Fruit fly (Drosophila melanogaster) whole organism, embryonic: Measurements from ENCODE around the gene CG43273.

ENCODE experiments used
- BEAF-32 ChIP-seq: fragments of 200-800 bp; sonication (Bioruptor generic); optimal IDR thresholded peaks from 3 replicates; lab custom pipeline; 2017; ENCODE audit warnings: missing biosample characterization, missing genetic modification characterization, mild to moderate bottlenecking, moderate library complexity, missing genetic modification reagents
- Bgb ChIP-seq: fragments of 200-800 bp; sonication (Bioruptor generic); IDR thresholded peaks from 2 replicates; pipeline ENCODE4 v1.3.6; 2022; ENCODE audit warnings: missing biosample characterization, missing genetic modification characterization; ENCODE audit not compliant: partially characterized antibody
- CG10274 ChIP-seq: fragments of 200-800 bp; sonication (Bioruptor generic); optimal IDR thresholded peaks from 3 replicates; lab custom pipeline; 2017; ENCODE audit warnings: missing biosample characterization, mild to moderate bottlenecking, missing genetic modification characterization
- CG11504 ChIP-seq: fragments of 200-800 bp; sonication (Bioruptor generic); optimal IDR thresholded peaks from 3 replicates; lab custom pipeline; 2019; ENCODE audit warnings: missing biosample characterization, mild to moderate bottlenecking, missing genetic modification characterization, moderate library complexity
- CG12155 ChIP-seq: fragments of 200-800 bp; sonication (Bioruptor generic); optimal IDR thresholded peaks from 3 replicates; lab custom pipeline; 2016; ENCODE audit warnings: missing biosample characterization, missing genetic modification characterization
- CG1233 ChIP-seq: fragments of 200-800 bp; sonication (Bioruptor generic); optimal IDR thresholded peaks from 4 replicates; lab custom pipeline; 2018; ENCODE audit warnings: missing biosample characterization, mild to moderate bottlenecking, missing genetic modification characterization
- CG12744 ChIP-seq: fragments of 200-800 bp; sonication (Bioruptor generic); optimal IDR thresholded peaks from 2 replicates; lab custom pipeline; 2016; ENCODE audit warnings: missing biosample characterization, missing genetic modification characterization
- CG14050 ChIP-seq: fragments of 200-800 bp; sonication (Bioruptor generic); IDR thresholded peaks from 3 replicates; pipeline ENCODE4 v1.3.6; 2022; ENCODE audit warnings: missing biosample characterization, missing genetic modification characterization
- CG14667 ChIP-seq: fragments of 200-800 bp; sonication (Bioruptor generic); IDR thresholded peaks from 2 replicates; pipeline ENCODE4 v1.3.6; 2022; ENCODE audit warnings: missing biosample characterization, missing genetic modification characterization
- CG15514 ChIP-seq: fragments of 200-800 bp; sonication (Bioruptor generic); optimal IDR thresholded peaks from 3 replicates; lab custom pipeline; 2017; ENCODE audit warnings: missing biosample characterization, missing genetic modification characterization, mild to moderate bottlenecking, moderate library complexity, missing genetic modification reagents
- CG15601 ChIP-seq: fragments of 200-800 bp; sonication (Bioruptor generic); optimal IDR thresholded peaks from 3 replicates; lab custom pipeline; 2019; ENCODE audit warnings: missing biosample characterization, mild to moderate bottlenecking, missing genetic modification characterization, moderate library complexity
- CG15696 ChIP-seq: fragments of 200-800 bp; sonication (Bioruptor generic); optimal IDR thresholded peaks from 2 replicates; lab custom pipeline; 2019; ENCODE audit warnings: missing biosample characterization, mild to moderate bottlenecking, missing genetic modification characterization, moderate library complexity
- CG1602 ChIP-seq: fragments of 200-800 bp; sonication (Bioruptor generic); optimal IDR thresholded peaks from 3 replicates; lab custom pipeline; 2016; ENCODE audit warnings: missing biosample characterization, missing genetic modification characterization
- CG17568 ChIP-seq: fragments of 200-800 bp; sonication (Bioruptor generic); optimal IDR thresholded peaks from 2 replicates; lab custom pipeline; 2018; ENCODE audit warnings: missing biosample characterization, mild to moderate bottlenecking, missing genetic modification characterization, moderate library complexity
- CG1832 ChIP-seq: fragments of 200-800 bp; sonication (Bioruptor generic); optimal IDR thresholded peaks from 2 replicates; lab custom pipeline; 2017; ENCODE audit warnings: missing biosample characterization, mild to moderate bottlenecking, missing genetic modification characterization, inconsistent platforms
- CG2129 ChIP-seq: fragments of 200-800 bp; sonication (Bioruptor generic); IDR thresholded peaks from 2 replicates; pipeline ENCODE4 v1.3.6; 2022; ENCODE audit warnings: missing biosample characterization, missing genetic modification characterization; ENCODE audit not compliant: partially characterized antibody
- CG2199 ChIP-seq: fragments of 200-800 bp; sonication (Bioruptor generic); IDR thresholded peaks from 3 replicates; pipeline ENCODE4 v1.3.6; 2022; ENCODE audit warnings: missing biosample characterization, missing genetic modification characterization
- CG33213 ChIP-seq: fragments of 200-800 bp; sonication (Bioruptor generic); optimal IDR thresholded peaks from 3 replicates; lab custom pipeline; 2016; ENCODE audit warnings: missing biosample characterization, missing genetic modification characterization
- CG3838 ChIP-seq: fragments of 200-800 bp; sonication (Bioruptor generic); optimal IDR thresholded peaks from 3 replicates; lab custom pipeline; 2016; ENCODE audit warnings: missing biosample characterization, missing genetic modification characterization
- CG4820 ChIP-seq: fragments of 200-800 bp; sonication (Bioruptor generic); optimal IDR thresholded peaks from 3 replicates; lab custom pipeline; 2016; ENCODE audit warnings: missing biosample characterization, missing genetic modification characterization
- CG9437 ChIP-seq: fragments of 200-800 bp; sonication (Bioruptor generic); optimal IDR thresholded peaks from 2 replicates; lab custom pipeline; 2018; ENCODE audit warnings: missing biosample characterization, mild to moderate bottlenecking, missing genetic modification characterization
- CG9876 ChIP-seq: fragments of 200-800 bp; sonication (Bioruptor generic); optimal IDR thresholded peaks from 2 replicates; lab custom pipeline; 2016; ENCODE audit warnings: missing biosample characterization, missing genetic modification characterization
- Eip74EF ChIP-seq, 2 experiments: fragments of 200-800 bp in 1 of 2; fragments of >200 bp in 1 of 2; sonication (Bioruptor generic) in 1 of 2; optimal IDR thresholded peaks; 2 replicates each; lab custom pipeline; 2017 to 2019; ENCODE audit warnings: missing biosample characterization in 2 of 2, missing genetic modification characterization in 2 of 2, mild to moderate bottlenecking in 1 of 2, moderate library complexity in 1 of 2
- Ets97D ChIP-seq: fragments of 200-800 bp; sonication (Bioruptor generic); optimal IDR thresholded peaks from 3 replicates; lab custom pipeline; 2016; ENCODE audit warnings: missing biosample characterization, missing genetic modification characterization
- Hey ChIP-seq: fragments of 200-800 bp; sonication (Bioruptor generic); optimal IDR thresholded peaks from 3 replicates; lab custom pipeline; 2018; ENCODE audit warnings: missing biosample characterization, mild to moderate bottlenecking, missing genetic modification characterization
- Hr78 ChIP-seq, 2 experiments: fragments of 200-800 bp in 1 of 2; fragments of >200 bp in 1 of 2; sonication (Bioruptor generic) in 1 of 2; optimal IDR thresholded peaks; 2 replicates each; lab custom pipeline; 2017 to 2019; ENCODE audit warnings: missing biosample characterization in 2 of 2, missing genetic modification characterization in 2 of 2, mild to moderate bottlenecking in 1 of 2, moderate library complexity in 1 of 2
- MESR4 ChIP-seq: fragments of 200-800 bp; sonication (Bioruptor generic); optimal IDR thresholded peaks from 2 replicates; lab custom pipeline; 2018; ENCODE audit warnings: missing biosample characterization, mild to moderate bottlenecking, missing genetic modification characterization, moderate library complexity
- Mes4 ChIP-seq: fragments of 200-800 bp; sonication (Bioruptor generic); optimal IDR thresholded peaks from 2 replicates; lab custom pipeline; 2016; ENCODE audit warnings: missing biosample characterization, missing genetic modification characterization
- NC2β ChIP-seq: fragments of 200-800 bp; sonication (Bioruptor generic); optimal IDR thresholded peaks from 2 replicates; lab custom pipeline; 2016; ENCODE audit warnings: missing biosample characterization, missing genetic modification characterization
- Pdp1 ChIP-seq, 2 experiments: fragments of 200-800 bp; sonication (Bioruptor generic); optimal IDR thresholded peaks; 3 replicates each; lab custom pipeline; 2016; ENCODE audit warnings: missing biosample characterization in 2 of 2, missing genetic modification characterization in 2 of 2, mild to moderate bottlenecking in 1 of 2, moderate library complexity in 1 of 2
- Ravus ChIP-seq: fragments of 200-800 bp; sonication (Bioruptor generic); IDR thresholded peaks from 2 replicates; pipeline ENCODE4 v1.3.6; 2022; ENCODE audit warnings: missing biosample characterization, missing genetic modification characterization
- Xrp1 ChIP-seq: fragments of 200-800 bp; sonication (Bioruptor generic); IDR thresholded peaks from 2 replicates; pipeline ENCODE4 v1.3.6; 2022; ENCODE audit warnings: missing biosample characterization, missing genetic modification characterization
- ara ChIP-seq: fragments of 200-800 bp; sonication (Bioruptor generic); IDR thresholded peaks from 2 replicates; pipeline ENCODE4 v1.3.6; 2022; ENCODE audit warnings: missing biosample characterization, missing genetic modification characterization
- az2 ChIP-seq: fragments of 200-800 bp; sonication (Bioruptor generic); optimal IDR thresholded peaks from 3 replicates; lab custom pipeline; 2016; ENCODE audit warnings: missing biosample characterization, missing genetic modification characterization
- ci ChIP-seq: fragments of 200-800 bp; sonication (Bioruptor generic); IDR thresholded peaks from 3 replicates; pipeline ENCODE4 v1.3.6; 2022; ENCODE audit warnings: missing biosample characterization, missing genetic modification characterization
- dimm ChIP-seq: fragments of 200-800 bp; sonication (Bioruptor generic); IDR thresholded peaks from 2 replicates; pipeline ENCODE4 v1.3.6; 2022; ENCODE audit warnings: missing biosample characterization, missing genetic modification characterization
- en ChIP-seq: fragments of 200-800 bp; sonication (Bioruptor generic); optimal IDR thresholded peaks from 2 replicates; lab custom pipeline; 2016; ENCODE audit warnings: missing biosample characterization, missing genetic modification characterization
- eve ChIP-seq, 2 experiments: fragments of >200 bp; optimal IDR thresholded peaks; 2 replicates each; lab custom pipeline; 2017; ENCODE audit warnings: missing biosample characterization in 2 of 2, missing genetic modification characterization in 2 of 2
- ewg ChIP-seq: fragments of 200-800 bp; sonication (Bioruptor generic); optimal IDR thresholded peaks from 3 replicates; lab custom pipeline; 2017; ENCODE audit warnings: mild to moderate bottlenecking, missing biosample characterization, missing genetic modification reagents, missing genetic modification characterization
- eyg ChIP-seq: fragments of 200-800 bp; sonication (Bioruptor generic); optimal IDR thresholded peaks from 3 replicates; lab custom pipeline; 2016; ENCODE audit warnings: missing biosample characterization, missing genetic modification characterization
- gfzf ChIP-seq: fragments of 200-800 bp; sonication (Bioruptor generic); optimal IDR thresholded peaks from 2 replicates; lab custom pipeline; 2016; ENCODE audit warnings: missing biosample characterization, mild to moderate bottlenecking, missing genetic modification characterization, moderate library complexity
- kah ChIP-seq: fragments of 200-800 bp; sonication (Bioruptor generic); optimal IDR thresholded peaks from 2 replicates; lab custom pipeline; 2018; ENCODE audit warnings: missing biosample characterization, mild to moderate bottlenecking, missing genetic modification characterization
- kni ChIP-seq: fragments of 200-800 bp; sonication (Bioruptor generic); optimal IDR thresholded peaks from 3 replicates; lab custom pipeline; 2017; ENCODE audit warnings: mild to moderate bottlenecking, missing biosample characterization, missing genetic modification reagents, missing genetic modification characterization
- luna ChIP-seq: fragments of 200-800 bp; sonication (Bioruptor generic); optimal IDR thresholded peaks from 2 replicates; lab custom pipeline; 2016; ENCODE audit warnings: missing biosample characterization, missing genetic modification characterization
- phol ChIP-seq: fragments of 200-800 bp; sonication (Bioruptor generic); optimal IDR thresholded peaks from 3 replicates; lab custom pipeline; 2018; ENCODE audit warnings: missing biosample characterization, mild to moderate bottlenecking, missing genetic modification characterization, moderate library complexity
- run ChIP-seq: fragments of 200-800 bp; sonication (Bioruptor generic); optimal IDR thresholded peaks from 3 replicates; lab custom pipeline; 2018; ENCODE audit warnings: missing biosample characterization, mild to moderate bottlenecking, missing genetic modification characterization
- stc ChIP-seq: fragments of 200-800 bp; sonication (Bioruptor generic); IDR thresholded peaks from 2 replicates; pipeline ENCODE4 v1.3.6; 2022; ENCODE audit warnings: missing biosample characterization, missing genetic modification characterization
- trem ChIP-seq: fragments of 200-800 bp; optimal IDR thresholded peaks from 3 replicates; lab custom pipeline; 2019; ENCODE audit warnings: missing biosample characterization, mild to moderate bottlenecking, missing genetic modification characterization, moderate library complexity
- ttk ChIP-seq: fragments of 200-800 bp; sonication (Bioruptor generic); IDR thresholded peaks from 2 replicates; pipeline ENCODE4 v2.1.2; 2022; ENCODE audit warnings: missing biosample characterization, missing genetic modification characterization

CG43273 gene

dm6 chr3R:24809576-24810279, 20.4 kb upstream of the CG43273 start (continued):
- TF ChIP-seq CG15696 (tag; lab: Kevin White, UChicago) (peak; percentile 54), CG4820 (no peak), CG9876 (GFP tag; lab: Kevin White, UChicago) (no peak), CG12155 (GFP tag; lab: Kevin White, UChicago) (no peak), stc (GFP tag; lab: Robert Waterston, UW) (no peak), gfzf (GFP tag; lab: Kevin White, UChicago) (no peak), az2 (GFP tag; lab: Kevin White, UChicago) (no peak), phol (tag; lab: Kevin White, UChicago) (no peak), Ets97D (GFP tag; lab: Kevin White, UChicago) (no peak), trem (tag; lab: Kevin White, UChicago) (peak; percentile 30), ara (GFP tag; lab: Robert Waterston, UW) (no peak), Bgb (GFP tag; lab: Robert Waterston, UW) (no peak), ci (GFP tag; lab: Robert Waterston, UW) (0 out of 3 replicates have a peak, but pooled peaks have one; percentile 37), MESR4 (GFP tag; lab: Kevin White, UChicago) (no peak), en (GFP tag; lab: Kevin White, UChicago) (no peak), Xrp1 (GFP tag; lab: Robert Waterston, UW) (no peak; the same call in 1 of the 2 replicates), Ravus (GFP tag; lab: Robert Waterston, UW) (no peak), ttk (GFP tag; lab: Robert Waterston, UW) (no peak), BEAF-32 (GFP tag; lab: Kevin White, UChicago) (no peak), luna (GFP tag; lab: Kevin White, UChicago) (no peak), CG10274 (GFP tag; lab: Kevin White, UChicago) (peak; percentile 25), CG12744 (peak; percentile 10), eyg (GFP tag; lab: Kevin White, UChicago) (peak; percentile 14), CG33213 (GFP tag; lab: Kevin White, UChicago) (peak; percentile 41), CG9437 (GFP tag; lab: Kevin White, UChicago) (no peak), run (tag; lab: Kevin White, UChicago) (peak; percentile 52), Eip74EF (GFP tag; optimal IDR thresholded peaks at IDR 0.05; lab: Kevin White, UChicago) (peak in 1 of 2 experiments; percentile 28), Hey (tag; lab: Kevin White, UChicago) (no peak), Pdp1 (GFP tag; optimal IDR thresholded peaks at IDR 0.05; lab: Kevin White, UChicago) (peak in 1 of 2 experiments; percentile 71), CG1602 (GFP tag; lab: Kevin White, UChicago) (no peak), CG3838 (GFP tag; lab: Kevin White, UChicago) (peak; percentile 37), Hr78 (GFP tag; optimal IDR thresholded peaks at IDR 0.05; lab: Kevin White, UChicago) (peak in 1 of 2 experiments; percentile 33), CG14050 (GFP tag; lab: Robert Waterston, UW) (no peak), CG11504 (tag; lab: Kevin White, UChicago) (no peak), CG1233 (GFP tag; lab: Kevin White, UChicago) (peak; percentile 74), kni (peak; percentile 62), CG15514 (GFP tag; lab: Kevin White, UChicago) (peak; percentile 74), kah (no peak), CG2129 (no peak), CG17568 (no peak), CG1832 (GFP tag; lab: Kevin White, UChicago) (no peak), dimm (GFP tag; lab: Robert Waterston, UW) (no peak), CG14667 (GFP tag; lab: Robert Waterston, UW) (no peak), CG2199 (GFP tag; lab: Robert Waterston, UW) (no peak), Mes4 (GFP tag; lab: Kevin White, UChicago) (no peak), eve (GFP tag; optimal IDR thresholded peaks at IDR 0.05; lab: Kevin White, UChicago) (no peak), NC2β (GFP tag; lab: Kevin White, UChicago) (no peak), CG15601 (tag; lab: Kevin White, UChicago) (no peak), ewg (no peak)
